Worm (Caenorhabditis elegans) whole organism, L4/young adult: ENCODE measurements around the gene srxa-10.

Source experiments
- W03F9.2 ChIP-seq: fragments of 150-350 bp; optimal IDR thresholded peaks from 2 replicates; lab custom pipeline; 2014; ENCODE audit warnings: missing biosample characterization, missing genetic modification characterization
- him-1 ChIP-seq: sonication (generic microtip); optimal IDR thresholded peaks from 2 replicates; lab custom pipeline; 2016; ENCODE audit warnings: missing genotype, missing genetic modification reagents, missing genetic modification characterization, missing compliant biosample characterization

- TF ChIP-seq him-1 (tag; lab: Kevin White, UChicago) = no peak
- TF ChIP-seq W03F9.2 (tag; lab: Kevin White, UChicago) = no peak
These were observed 9.6 kb downstream of the srxa-10 start for ce11 chrIII:9786776-9787175.
